Fruit fly (Drosophila melanogaster) whole organism, prepupa: ENCODE results near the gene CG13045.

Experiments
- Blimp-1 ChIP-seq: fragments of 200-800 bp; sonication (Bioruptor generic); optimal IDR thresholded peaks from 3 replicates; lab custom pipeline; 2017; ENCODE audit warnings: missing biosample characterization, missing genetic modification characterization, mild to moderate bottlenecking, moderate library complexity, missing genetic modification reagents
- CG10631 ChIP-seq: fragments of 200-800 bp; sonication (Bioruptor generic); optimal IDR thresholded peaks from 2 replicates; lab custom pipeline; 2016; ENCODE audit warnings: missing biosample characterization, missing genetic modification characterization
- CG10669 ChIP-seq: fragments of 200-800 bp; sonication (Bioruptor generic); optimal IDR thresholded peaks from 3 replicates; lab custom pipeline; 2018; ENCODE audit warnings: missing biosample characterization, mild to moderate bottlenecking, missing genetic modification characterization, moderate library complexity
- CG11294 ChIP-seq: fragments of 200-800 bp; sonication (Bioruptor generic); IDR thresholded peaks from 2 replicates; pipeline ENCODE4 v1.3.6; 2022; ENCODE audit warnings: missing biosample characterization, missing genetic modification characterization
- CG11762 ChIP-seq: fragments of 200-800 bp; sonication (Bioruptor generic); optimal IDR thresholded peaks from 3 replicates; lab custom pipeline; 2016; ENCODE audit warnings: missing biosample characterization, missing genetic modification characterization; ENCODE audit not compliant: insufficient read depth
- CG11902 ChIP-seq: fragments of 200-800 bp; sonication (Bioruptor generic); optimal IDR thresholded peaks from 3 replicates; lab custom pipeline; 2016; ENCODE audit warnings: missing biosample characterization, missing genetic modification characterization
- CG15336 ChIP-seq: fragments of 200-800 bp; sonication (Bioruptor generic); IDR thresholded peaks from 2 replicates; pipeline ENCODE4 v1.3.6; 2022; ENCODE audit warnings: missing biosample characterization, missing genetic modification characterization
- CG1621 ChIP-seq: fragments of 200-800 bp; sonication (Bioruptor generic); optimal IDR thresholded peaks from 3 replicates; lab custom pipeline; 2018; ENCODE audit warnings: missing biosample characterization, mild to moderate bottlenecking, missing genetic modification characterization
- CG16779 ChIP-seq: fragments of 200-800 bp; sonication (Bioruptor generic); optimal IDR thresholded peaks from 3 replicates; lab custom pipeline; 2017; ENCODE audit warnings: missing biosample characterization, mild to moderate bottlenecking, missing genetic modification characterization
- CG31627 ChIP-seq: fragments of 200-800 bp; sonication (Bioruptor generic); optimal IDR thresholded peaks from 3 replicates; lab custom pipeline; 2016; ENCODE audit warnings: missing biosample characterization, missing genetic modification characterization
- CG32006 ChIP-seq: fragments of 200-800 bp; sonication (Bioruptor generic); optimal IDR thresholded peaks from 3 replicates; lab custom pipeline; 2017; ENCODE audit warnings: missing biosample characterization, mild to moderate bottlenecking, missing genetic modification characterization
- CG34406 ChIP-seq: fragments of 200-800 bp; sonication (Bioruptor generic); optimal IDR thresholded peaks from 3 replicates; lab custom pipeline; 2016; ENCODE audit warnings: missing biosample characterization, missing genetic modification characterization
- CG3919 ChIP-seq: fragments of 200-800 bp; sonication (Bioruptor generic); optimal IDR thresholded peaks from 3 replicates; lab custom pipeline; 2016; ENCODE audit warnings: missing biosample characterization, missing genetic modification characterization
- CG4318 ChIP-seq: fragments of 200-800 bp; sonication (Bioruptor generic); optimal IDR thresholded peaks from 3 replicates; lab custom pipeline; 2017; ENCODE audit warnings: missing biosample characterization, mild to moderate bottlenecking, missing genetic modification characterization
- CG6163 ChIP-seq: fragments of 200-800 bp; sonication (Bioruptor generic); IDR thresholded peaks from 3 replicates; pipeline ENCODE4 v1.3.6; 2022; ENCODE audit warnings: missing biosample characterization, missing genetic modification characterization
- CG6276 ChIP-seq: fragments of 200-800 bp; sonication (Bioruptor generic); optimal IDR thresholded peaks from 2 replicates; lab custom pipeline; 2017; ENCODE audit warnings: missing biosample characterization, mild to moderate bottlenecking, missing genetic modification characterization
- CG6792 ChIP-seq: fragments of 200-800 bp; sonication (Bioruptor generic); optimal IDR thresholded peaks from 3 replicates; lab custom pipeline; 2016; ENCODE audit warnings: missing biosample characterization, missing genetic modification characterization
- CG6808 ChIP-seq: fragments of 200-800 bp; sonication (Bioruptor generic); optimal IDR thresholded peaks from 3 replicates; lab custom pipeline; 2017; ENCODE audit warnings: missing biosample characterization, missing genetic modification characterization, mild to moderate bottlenecking, moderate library complexity, missing genetic modification reagents
- CG6854 ChIP-seq: fragments of 200-800 bp; sonication (Bioruptor generic); optimal IDR thresholded peaks from 2 replicates; lab custom pipeline; 2017; ENCODE audit warnings: missing biosample characterization, mild to moderate bottlenecking, missing genetic modification characterization
- CG7368 ChIP-seq: fragments of 200-800 bp; sonication (Bioruptor generic); optimal IDR thresholded peaks from 3 replicates; lab custom pipeline; 2016; ENCODE audit warnings: missing biosample characterization, missing genetic modification characterization
- CG8119 ChIP-seq: fragments of 200-800 bp; sonication (Bioruptor generic); IDR thresholded peaks from 3 replicates; pipeline ENCODE4 v1.3.6; 2022; ENCODE audit warnings: missing biosample characterization, missing genetic modification characterization
- CG8319 ChIP-seq: fragments of 200-800 bp; sonication (Bioruptor generic); optimal IDR thresholded peaks from 3 replicates; lab custom pipeline; 2016; ENCODE audit warnings: missing biosample characterization, missing genetic modification characterization
- CG8632 ChIP-seq: fragments of 200-800 bp; sonication (Bioruptor generic); optimal IDR thresholded peaks from 3 replicates; lab custom pipeline; 2016; ENCODE audit warnings: missing biosample characterization, missing genetic modification characterization
- Eip78C ChIP-seq: fragments of 200-800 bp; sonication (Bioruptor generic); peaks from one replicate; lab custom pipeline; 2016; ENCODE audit warnings: missing biosample characterization, missing genetic modification characterization
- Ets21C ChIP-seq: fragments of 200-800 bp; sonication (Bioruptor generic); optimal IDR thresholded peaks from 3 replicates; lab custom pipeline; 2016; ENCODE audit warnings: missing biosample characterization, missing genetic modification characterization
- Ets96B ChIP-seq: fragments of 200-800 bp; optimal IDR thresholded peaks from 2 replicates; lab custom pipeline; 2019; ENCODE audit warnings: missing biosample characterization, mild to moderate bottlenecking, missing genetic modification characterization, moderate library complexity
- Gug ChIP-seq: fragments of 200-800 bp; sonication (Bioruptor generic); IDR thresholded peaks from 2 replicates; pipeline ENCODE4 v1.3.6; 2022; ENCODE audit warnings: missing biosample characterization, missing genetic modification characterization
- Hr38 ChIP-seq: sonication (Bioruptor generic); optimal IDR thresholded peaks from 2 replicates; lab custom pipeline; 2016; ENCODE audit warnings: missing biosample characterization, missing genetic modification characterization
- Hr39 ChIP-seq: fragments of 200-800 bp; sonication (Bioruptor generic); optimal IDR thresholded peaks from 2 replicates; lab custom pipeline; 2016; ENCODE audit warnings: missing biosample characterization, missing genetic modification characterization
- Hr4 ChIP-seq: fragments of 200-800 bp; sonication (Bioruptor generic); optimal IDR thresholded peaks from 3 replicates; lab custom pipeline; 2016; ENCODE audit warnings: missing biosample characterization, missing genetic modification characterization
- Lpt ChIP-seq: fragments of 200-800 bp; sonication (Bioruptor generic); optimal IDR thresholded peaks from 3 replicates; lab custom pipeline; 2016; ENCODE audit warnings: missing biosample characterization, missing genetic modification characterization
- Met ChIP-seq: fragments of 200-800 bp; sonication (Bioruptor generic); optimal IDR thresholded peaks from 3 replicates; lab custom pipeline; 2016; ENCODE audit warnings: missing biosample characterization, missing genetic modification characterization
- OdsH ChIP-seq: fragments of 200-800 bp; sonication (Bioruptor generic); optimal IDR thresholded peaks from 3 replicates; lab custom pipeline; 2016; ENCODE audit warnings: missing biosample characterization, missing genetic modification characterization
- Smox ChIP-seq: fragments of 200-800 bp; sonication (Bioruptor generic); optimal IDR thresholded peaks from 3 replicates; lab custom pipeline; 2016; ENCODE audit warnings: missing biosample characterization, missing genetic modification characterization
- Sox102F ChIP-seq: fragments of 200-800 bp; sonication (Bioruptor generic); optimal IDR thresholded peaks from 2 replicates; lab custom pipeline; 2016; ENCODE audit warnings: missing biosample characterization, mild to moderate bottlenecking, missing genetic modification characterization
- Sox14 ChIP-seq: fragments of 200-800 bp; sonication (Bioruptor generic); optimal IDR thresholded peaks from 3 replicates; lab custom pipeline; 2016; ENCODE audit warnings: missing biosample characterization, missing genetic modification characterization
- achi ChIP-seq: fragments of 200-800 bp; sonication (Bioruptor generic); optimal IDR thresholded peaks from 3 replicates; lab custom pipeline; 2016; ENCODE audit warnings: missing biosample characterization, missing genetic modification characterization
- acj6 ChIP-seq: fragments of 200-800 bp; sonication (Bioruptor generic); optimal IDR thresholded peaks from 3 replicates; lab custom pipeline; 2016; ENCODE audit warnings: missing biosample characterization, missing genetic modification characterization
- cyc ChIP-seq: fragments of 200-800 bp; sonication (Bioruptor generic); optimal IDR thresholded peaks from 3 replicates; lab custom pipeline; 2016; ENCODE audit warnings: missing biosample characterization, missing genetic modification characterization
- dac ChIP-seq: fragments of 200-800 bp; sonication (Bioruptor generic); optimal IDR thresholded peaks from 2 replicates; lab custom pipeline; 2017; ENCODE audit warnings: missing biosample characterization, mild to moderate bottlenecking, missing genetic modification characterization
- eg ChIP-seq: fragments of 200-800 bp; sonication (Bioruptor generic); IDR thresholded peaks from 3 replicates; pipeline ENCODE4 v1.3.6; 2022; ENCODE audit warnings: missing biosample characterization, missing genetic modification characterization
- fd59A ChIP-seq: fragments of 200-800 bp; sonication (Bioruptor generic); optimal IDR thresholded peaks from 2 replicates; lab custom pipeline; 2017; ENCODE audit warnings: missing biosample characterization, mild to moderate bottlenecking, missing genetic modification characterization, missing genetic modification reagents
- lz ChIP-seq: fragments of 200-800 bp; sonication (Bioruptor generic); optimal IDR thresholded peaks from 3 replicates; lab custom pipeline; 2016; ENCODE audit warnings: missing biosample characterization, missing genetic modification characterization
- net ChIP-seq: fragments of 200-800 bp; sonication (Bioruptor generic); optimal IDR thresholded peaks from 3 replicates; lab custom pipeline; 2016; ENCODE audit warnings: missing biosample characterization, missing genetic modification characterization
- pdm3 ChIP-seq: fragments of 200-800 bp; sonication (Bioruptor generic); optimal IDR thresholded peaks from 3 replicates; lab custom pipeline; 2016; ENCODE audit warnings: missing biosample characterization, missing genetic modification characterization
- salr ChIP-seq, 2 experiments: fragments of 200-800 bp; sonication (Bioruptor generic); optimal IDR thresholded peaks; 3 replicates each; lab custom pipeline; 2016 to 2018; ENCODE audit warnings: missing biosample characterization in 2 of 2, missing genetic modification characterization in 2 of 2, mild to moderate bottlenecking in 1 of 2
- spab ChIP-seq: fragments of 200-800 bp; sonication (Bioruptor generic); optimal IDR thresholded peaks from 2 replicates; lab custom pipeline; 2017; ENCODE audit warnings: missing biosample characterization, mild to moderate bottlenecking, missing genetic modification characterization, missing genetic modification reagents
- ss ChIP-seq, 2 experiments: fragments of 200-800 bp; sonication (Bioruptor generic); optimal IDR thresholded peaks; 2 replicates in 1 of 2; 3 replicates in 1 of 2; lab custom pipeline; 2017 to 2018; ENCODE audit warnings: mild to moderate bottlenecking in 2 of 2, missing biosample characterization in 2 of 2, missing genetic modification characterization in 2 of 2, moderate library complexity in 1 of 2
- svp ChIP-seq: fragments of 200-800 bp; sonication (Bioruptor generic); peaks from one replicate; lab custom pipeline; 2016; ENCODE audit warnings: missing biosample characterization, missing genetic modification characterization
- topi ChIP-seq: fragments of 200-800 bp; sonication (Bioruptor generic); optimal IDR thresholded peaks from 3 replicates; lab custom pipeline; 2016; ENCODE audit warnings: missing biosample characterization, missing genetic modification characterization

CG13045 gene

dm6 chr3L:16313985-16314384 is 23.2 kb upstream of the CG13045 start, which contains the start of gene CG13062:
Gene CG13062, plus strand, starts transcription at chr3L:16314285.
- TF ChIP-seq CG6808 (GFP tag; lab: Kevin White, UChicago) (no peak), Hr38 (no peak), lz (GFP tag; lab: Kevin White, UChicago) (no peak), achi (GFP tag; lab: Kevin White, UChicago) (peak; percentile 8), Eip78C (GFP tag; lab: Kevin White, UChicago) (no peak), Lpt (no peak), CG8119 (GFP tag; lab: Robert Waterston, UW) (no peak), CG10631 (GFP tag; lab: Kevin White, UChicago) (no peak), svp (GFP tag; lab: Kevin White, UChicago) (peak; percentile 12)

- no peak for TF ChIP-seq Met
- TF ChIP-seq Sox14 (GFP tag; lab: Kevin White, UChicago): peak; percentile 38
- no peak for TF ChIP-seq CG8632 (GFP tag; lab: Kevin White, UChicago)
- TF ChIP-seq acj6: peak; percentile 21
- TF ChIP-seq CG6792 (GFP tag; lab: Kevin White, UChicago): peak; percentile 50
- no peak for TF ChIP-seq fd59A
- no peak for TF ChIP-seq CG10669 (GFP tag; lab: Kevin White, UChicago)
- TF ChIP-seq CG4318 (GFP tag; lab: Kevin White, UChicago): peak; percentile 47
- TF ChIP-seq Gug (GFP tag; lab: Robert Waterston, UW): no peak
- peak; percentile 74 for TF ChIP-seq Eip78C (GFP tag; lab: Kevin White, UChicago)
- TF ChIP-seq Ets21C (GFP tag; lab: Kevin White, UChicago): no peak
- no peak for TF ChIP-seq CG34406 (GFP tag; lab: Kevin White, UChicago)
- peak in 1 of 2 experiments; percentile 44 for TF ChIP-seq salr (GFP tag; optimal IDR thresholded peaks at IDR 0.05; lab: Kevin White, UChicago)
- TF ChIP-seq ss (GFP tag; optimal IDR thresholded peaks at IDR 0.05; lab: Kevin White, UChicago): no peak
- TF ChIP-seq CG15336 (GFP tag; lab: Robert Waterston, UW): peak; percentile 82
- TF ChIP-seq CG31627: no peak
- no peak for TF ChIP-seq svp (GFP tag; lab: Kevin White, UChicago)
- TF ChIP-seq eg: peak; percentile 86
- peak; percentile 52 for TF ChIP-seq CG11294 (GFP tag; lab: Robert Waterston, UW)
- TF ChIP-seq CG3919 (GFP tag; lab: Kevin White, UChicago): peak; percentile 52
- no peak for TF ChIP-seq CG1621 (tag; lab: Kevin White, UChicago)
- no peak for TF ChIP-seq Ets96B
- TF ChIP-seq Hr4 (GFP tag; lab: Kevin White, UChicago): peak; percentile 77
- TF ChIP-seq pdm3 (GFP tag; lab: Kevin White, UChicago): peak; percentile 36
- no peak for TF ChIP-seq topi (GFP tag; lab: Kevin White, UChicago)
- peak; percentile 52 for TF ChIP-seq lz (GFP tag; lab: Kevin White, UChicago)
- TF ChIP-seq CG8319 (GFP tag; lab: Kevin White, UChicago): no peak
- TF ChIP-seq CG11762 (GFP tag; lab: Kevin White, UChicago): peak; percentile 8
- TF ChIP-seq CG7368: peak; percentile 16
- peak; percentile 10 for TF ChIP-seq Hr39
- TF ChIP-seq CG32006 (GFP tag; lab: Kevin White, UChicago): peak; percentile 80
- no peak for TF ChIP-seq spab (GFP tag; lab: Kevin White, UChicago)
- no peak for TF ChIP-seq Hr38
- peak; percentile 37 for TF ChIP-seq CG16779 (tag; lab: Kevin White, UChicago)
- no peak for TF ChIP-seq Sox102F
- TF ChIP-seq OdsH (GFP tag; lab: Kevin White, UChicago): peak; percentile 51
- TF ChIP-seq dac: peak; percentile 83
- peak; percentile 72; the same call in 2 of the 3 replicates for TF ChIP-seq CG6163
- peak; percentile 59 for TF ChIP-seq CG10631 (GFP tag; lab: Kevin White, UChicago)
- TF ChIP-seq CG8119 (GFP tag; lab: Robert Waterston, UW): peak; percentile 66
- TF ChIP-seq Smox (GFP tag; lab: Kevin White, UChicago): no peak
- TF ChIP-seq Blimp-1 (GFP tag; lab: Kevin White, UChicago): no peak
- no peak for TF ChIP-seq CG6854 (GFP tag; lab: Kevin White, UChicago)
- peak; percentile 29 for TF ChIP-seq net
- TF ChIP-seq CG11902 (GFP tag; lab: Kevin White, UChicago): no peak
- TF ChIP-seq cyc: no peak
- peak; percentile 56 for TF ChIP-seq Lpt
- peak; percentile 69 for TF ChIP-seq CG6276
These were observed 19.2 kb upstream of the CG13045 start for dm6 chr3L:16309972-16310371.
